Fruit fly (Drosophila melanogaster) whole organism, embryonic: ENCODE data around the gene spn-F.

Source experiments
- ATbp ChIP-seq: fragments of 200-800 bp; sonication (Bioruptor generic); optimal IDR thresholded peaks from 2 replicates; lab custom pipeline; 2017; ENCODE audit warnings: missing biosample characterization, mild to moderate bottlenecking, missing genetic modification characterization, missing genetic modification reagents
- CG11398 ChIP-seq: fragments of 200-800 bp; sonication (Bioruptor generic); optimal IDR thresholded peaks from 2 replicates; lab custom pipeline; 2016; ENCODE audit warnings: missing biosample characterization, missing genetic modification characterization
- CG11723 ChIP-seq: fragments of 200-800 bp; sonication (Bioruptor generic); optimal IDR thresholded peaks from 2 replicates; lab custom pipeline; 2017; ENCODE audit warnings: missing biosample characterization, mild to moderate bottlenecking, missing genetic modification characterization
- CG12155 ChIP-seq: fragments of 200-800 bp; sonication (Bioruptor generic); optimal IDR thresholded peaks from 3 replicates; lab custom pipeline; 2016; ENCODE audit warnings: missing biosample characterization, missing genetic modification characterization
- CG12236 ChIP-seq: fragments of 200-800 bp; sonication (Bioruptor generic); optimal IDR thresholded peaks from 2 replicates; lab custom pipeline; 2016; ENCODE audit warnings: missing biosample characterization, missing genetic modification characterization
- CG15479 ChIP-seq: fragments of 200-800 bp; sonication (Bioruptor generic); optimal IDR thresholded peaks from 3 replicates; lab custom pipeline; 2019; ENCODE audit warnings: missing biosample characterization, mild to moderate bottlenecking, missing genetic modification characterization, moderate library complexity
- CG16813 ChIP-seq: fragments of 200-800 bp; sonication (Bioruptor generic); IDR thresholded peaks from 3 replicates; pipeline ENCODE4 v1.3.6; 2022; ENCODE audit warnings: missing biosample characterization, missing genetic modification characterization; ENCODE audit not compliant: partially characterized antibody
- CG17361 ChIP-seq: fragments of 200-800 bp; sonication (Bioruptor generic); IDR thresholded peaks from 3 replicates; pipeline ENCODE4 v1.3.6; 2022; ENCODE audit warnings: missing biosample characterization, missing genetic modification characterization
- CG17385 ChIP-seq: fragments of 200-800 bp; sonication (Bioruptor generic); optimal IDR thresholded peaks from 3 replicates; lab custom pipeline; 2018; ENCODE audit warnings: missing biosample characterization, mild to moderate bottlenecking, missing genetic modification characterization
- CG18764 ChIP-seq: fragments of 200-800 bp; sonication (Bioruptor generic); optimal IDR thresholded peaks from 3 replicates; lab custom pipeline; 2016; ENCODE audit warnings: missing biosample characterization, missing genetic modification characterization
- CG2875 ChIP-seq: fragments of 200-800 bp; sonication (Bioruptor generic); optimal IDR thresholded peaks from 2 replicates; lab custom pipeline; 2017; ENCODE audit warnings: missing biosample characterization, mild to moderate bottlenecking, missing genetic modification characterization, missing genetic modification reagents
- CG30020 ChIP-seq: fragments of 200-800 bp; optimal IDR thresholded peaks from 2 replicates; lab custom pipeline; 2019; ENCODE audit warnings: missing biosample characterization, mild to moderate bottlenecking, missing genetic modification characterization, moderate library complexity
- CG31388 ChIP-seq: fragments of 200-800 bp; sonication (Bioruptor generic); optimal IDR thresholded peaks from 2 replicates; lab custom pipeline; 2016; ENCODE audit warnings: missing biosample characterization, missing genetic modification characterization
- CG3726 ChIP-seq: fragments of 200-800 bp; sonication (Bioruptor generic); IDR thresholded peaks from 3 replicates; pipeline ENCODE4, ENCODE4 v1.3.6; 2022; ENCODE audit warnings: missing biosample characterization, missing genetic modification characterization
- CG4328 ChIP-seq: fragments of 200-800 bp; sonication (Bioruptor generic); optimal IDR thresholded peaks from 3 replicates; lab custom pipeline; 2017; ENCODE audit warnings: missing biosample characterization, missing genetic modification reagents, missing genetic modification characterization
- CG4424 ChIP-seq: fragments of 200-800 bp; sonication (Bioruptor generic); optimal IDR thresholded peaks from 3 replicates; lab custom pipeline; 2016; ENCODE audit warnings: missing biosample characterization, missing genetic modification characterization
- CG4617 ChIP-seq: fragments of 200-800 bp; sonication (Bioruptor generic); optimal IDR thresholded peaks from 3 replicates; lab custom pipeline; 2016; ENCODE audit warnings: missing biosample characterization, missing genetic modification characterization, borderline replicate concordance
- CG4707 ChIP-seq: fragments of 200-800 bp; sonication (Bioruptor generic); optimal IDR thresholded peaks from 2 replicates; lab custom pipeline; 2018; ENCODE audit warnings: missing biosample characterization, mild to moderate bottlenecking, missing genetic modification characterization, moderate library complexity
- CG4730 ChIP-seq: fragments of 200-800 bp; sonication (Bioruptor generic); IDR thresholded peaks from 2 replicates; pipeline ENCODE4 v1.3.6; 2022; ENCODE audit warnings: missing biosample characterization, missing genetic modification characterization
- CG5953 ChIP-seq: fragments of 200-800 bp; sonication (Bioruptor generic); IDR thresholded peaks from 2 replicates; pipeline ENCODE4 v1.3.6; 2022; ENCODE audit warnings: missing biosample characterization, missing genetic modification characterization
- CG6683 ChIP-seq: fragments of 200-800 bp; sonication (Bioruptor generic); optimal IDR thresholded peaks from 2 replicates; lab custom pipeline; 2017; ENCODE audit warnings: missing biosample characterization, mild to moderate bottlenecking, missing genetic modification characterization, missing genetic modification reagents
- CG8478 ChIP-seq: fragments of >200 bp; optimal IDR thresholded peaks from 2 replicates; lab custom pipeline; 2018
- D ChIP-seq, 2 experiments: fragments of 200-800 bp in 1 of 2; fragments of >200 bp in 1 of 2; sonication (Bioruptor generic) in 1 of 2; optimal IDR thresholded peaks; 2 replicates in 1 of 2; 3 replicates in 1 of 2; lab custom pipeline; 2017; ENCODE audit warnings: mild to moderate bottlenecking in 1 of 2, missing biosample characterization in 1 of 2, missing genetic modification characterization in 1 of 2, missing genetic modification reagents in 1 of 2
- Dfd ChIP-seq, 2 experiments: fragments of >200 bp; optimal IDR thresholded peaks; 2 replicates each; lab custom pipeline; 2017; ENCODE audit warnings: missing biosample characterization in 2 of 2, missing genetic modification characterization in 2 of 2
- Dip3 ChIP-seq: fragments of 200-800 bp; sonication (Bioruptor generic); optimal IDR thresholded peaks from 3 replicates; lab custom pipeline; 2016; ENCODE audit warnings: missing biosample characterization, missing genetic modification characterization
- Dp ChIP-seq: fragments of 200-800 bp; sonication (Bioruptor generic); optimal IDR thresholded peaks from 2 replicates; lab custom pipeline; 2018; ENCODE audit warnings: missing biosample characterization, mild to moderate bottlenecking, missing genetic modification characterization, moderate library complexity
- HLHmδ ChIP-seq: fragments of 200-800 bp; sonication (Bioruptor generic); optimal IDR thresholded peaks from 2 replicates; lab custom pipeline; 2018; ENCODE audit warnings: missing biosample characterization, mild to moderate bottlenecking, missing genetic modification characterization, moderate library complexity
- Lhr ChIP-seq: fragments of 200-800 bp; sonication (Bioruptor generic); optimal IDR thresholded peaks from 3 replicates; lab custom pipeline; 2017; ENCODE audit warnings: mild to moderate bottlenecking, missing biosample characterization, missing genetic modification reagents, missing genetic modification characterization
- Lim3 ChIP-seq: fragments of 200-800 bp; sonication (Bioruptor generic); IDR thresholded peaks from 2 replicates; pipeline ENCODE4 v1.3.6; 2022; ENCODE audit warnings: missing biosample characterization, missing genetic modification characterization
- Mad ChIP-seq: fragments of 200-800 bp; sonication (Bioruptor generic); optimal IDR thresholded peaks from 2 replicates; lab custom pipeline; 2016; ENCODE audit warnings: missing biosample characterization, missing genetic modification characterization
- Nf-YC ChIP-seq: fragments of 200-800 bp; optimal IDR thresholded peaks from 3 replicates; lab custom pipeline; 2019; ENCODE audit warnings: missing biosample characterization, mild to moderate bottlenecking, missing genetic modification characterization, moderate library complexity
- Ptx1 ChIP-seq: fragments of 200-800 bp; sonication (Bioruptor generic); IDR thresholded peaks from 2 replicates; pipeline ENCODE4 v1.3.6; 2022; ENCODE audit warnings: missing biosample characterization, missing genetic modification characterization
- Sry-β ChIP-seq: fragments of 200-800 bp; sonication (Bioruptor generic); optimal IDR thresholded peaks from 2 replicates; lab custom pipeline; 2018; ENCODE audit warnings: missing biosample characterization, mild to moderate bottlenecking, missing genetic modification characterization, moderate library complexity
- Usf ChIP-seq: fragments of 200-800 bp; sonication (Bioruptor generic); optimal IDR thresholded peaks from 2 replicates; lab custom pipeline; 2017; ENCODE audit warnings: missing genotype, missing biosample characterization, missing genetic modification characterization
- bsh ChIP-seq, 2 experiments: fragments of 200-800 bp; sonication (Bioruptor generic); optimal IDR thresholded peaks; 2 replicates each; lab custom pipeline; 2017 to 2018; ENCODE audit warnings: mild to moderate bottlenecking in 2 of 2, missing biosample characterization in 2 of 2, missing genetic modification characterization in 2 of 2, moderate library complexity in 1 of 2
- dan ChIP-seq: fragments of 200-800 bp; sonication (Bioruptor generic); IDR thresholded peaks from 2 replicates; pipeline ENCODE4 v1.3.6; 2022; ENCODE audit warnings: missing biosample characterization, missing genetic modification characterization
- dmrt11E ChIP-seq: fragments of 200-800 bp; sonication (Bioruptor generic); optimal IDR thresholded peaks from 3 replicates; lab custom pipeline; 2018; ENCODE audit warnings: missing biosample characterization, mild to moderate bottlenecking, missing genetic modification characterization, moderate library complexity
- fu2 ChIP-seq: fragments of 200-800 bp; sonication (Bioruptor generic); optimal IDR thresholded peaks from 2 replicates; lab custom pipeline; 2016; ENCODE audit warnings: missing biosample characterization, missing genetic modification characterization
- grn ChIP-seq: fragments of 200-800 bp; sonication (Bioruptor generic); optimal IDR thresholded peaks from 3 replicates; lab custom pipeline; 2017; ENCODE audit warnings: missing biosample characterization, missing genetic modification characterization
- kay ChIP-seq: fragments of 200-800 bp; sonication (Bioruptor generic); optimal IDR thresholded peaks from 2 replicates; lab custom pipeline; 2016; ENCODE audit warnings: missing biosample characterization, missing genetic modification characterization
- ken ChIP-seq: fragments of 200-800 bp; sonication (Bioruptor generic); IDR thresholded peaks from 3 replicates; pipeline ENCODE4 v1.3.6; 2022; ENCODE audit warnings: missing biosample characterization, missing genetic modification characterization
- lilli ChIP-seq: fragments of 200-800 bp; sonication (Bioruptor generic); optimal IDR thresholded peaks from 3 replicates; lab custom pipeline; 2016; ENCODE audit warnings: missing biosample characterization, missing genetic modification characterization
- oc ChIP-seq: fragments of 200-800 bp; sonication (Bioruptor generic); optimal IDR thresholded peaks from 2 replicates; lab custom pipeline; 2018; ENCODE audit warnings: missing biosample characterization, mild to moderate bottlenecking, missing genetic modification characterization, moderate library complexity
- pum ChIP-seq: fragments of 200-800 bp; sonication (Bioruptor generic); optimal IDR thresholded peaks from 2 replicates; lab custom pipeline; 2016; ENCODE audit warnings: missing biosample characterization, missing genetic modification characterization
- shn ChIP-seq: fragments of 200-800 bp; sonication (Bioruptor generic); optimal IDR thresholded peaks from 3 replicates; lab custom pipeline; 2016; ENCODE audit warnings: missing biosample characterization, missing genetic modification characterization
- ssp ChIP-seq: fragments of 200-800 bp; sonication (Bioruptor generic); IDR thresholded peaks from 2 replicates; pipeline ENCODE4 v1.3.6; 2022; ENCODE audit warnings: missing biosample characterization, missing genetic modification characterization
- sug ChIP-seq: fragments of 200-800 bp; optimal IDR thresholded peaks from 2 replicates; lab custom pipeline; 2019; ENCODE audit warnings: missing biosample characterization, mild to moderate bottlenecking, missing genetic modification characterization, moderate library complexity
- wek ChIP-seq: fragments of 200-800 bp; sonication (Bioruptor generic); optimal IDR thresholded peaks from 3 replicates; lab custom pipeline; 2018; ENCODE audit warnings: missing biosample characterization, mild to moderate bottlenecking, missing genetic modification characterization, moderate library complexity
- z ChIP-seq: fragments of 200-800 bp; sonication (Bioruptor generic); IDR thresholded peaks from 3 replicates; pipeline ENCODE4 v1.3.6; 2022; ENCODE audit warnings: missing biosample characterization, missing genetic modification characterization

Gene spn-F

DNA sequence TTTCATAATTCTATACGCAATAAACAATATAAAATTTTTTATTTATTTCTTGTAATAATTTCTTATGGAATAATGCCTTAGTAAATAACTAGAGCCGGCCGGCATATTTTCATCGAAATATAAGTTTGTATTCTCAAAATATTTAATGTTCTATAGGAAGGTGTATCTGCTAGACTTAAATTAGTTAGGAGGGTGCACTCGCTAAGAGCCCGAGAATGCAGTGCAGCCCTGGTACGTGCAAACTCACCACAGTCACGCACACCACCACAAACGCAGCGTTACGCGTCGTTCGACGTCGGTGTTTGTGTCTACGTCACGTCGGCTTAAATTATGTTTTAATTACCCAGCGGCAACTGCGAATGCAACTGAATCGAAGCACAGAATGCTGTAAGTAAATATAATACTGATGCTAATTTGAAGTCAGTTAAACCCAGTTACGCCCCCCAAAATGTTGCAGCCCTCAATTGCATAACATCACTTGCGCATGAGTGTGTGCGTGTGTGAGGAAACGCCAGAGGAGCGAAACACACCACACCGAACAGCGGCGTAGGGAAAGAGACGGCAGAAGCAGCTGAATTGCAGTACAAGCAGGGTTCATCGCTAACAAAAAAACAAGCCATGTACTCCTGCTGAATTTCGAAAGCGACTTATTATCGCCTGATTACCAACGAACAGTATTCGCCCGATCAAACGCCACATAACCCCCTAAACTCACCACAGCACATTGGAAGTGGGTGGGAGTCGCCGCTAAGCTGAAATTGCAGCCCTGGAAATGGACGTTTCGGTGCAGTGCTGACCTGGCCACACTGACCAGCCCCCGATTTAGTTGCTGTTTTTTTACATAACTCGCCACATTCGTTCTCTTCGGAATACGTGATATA, 34.2 kb upstream of the spn-F start, which contains the start of gene CG12054 (continued):
- TF ChIP-seq Dp (GFP tag; lab: Kevin White, UChicago) (peak; percentile 1), CG6683 (GFP tag; lab: Kevin White, UChicago) (no peak), CG5953 (GFP tag; lab: Robert Waterston, UW) (no peak), CG11398 (no peak), CG12155 (peak; percentile 48), CG4707 (GFP tag; lab: Kevin White, UChicago) (no peak), CG4328 (GFP tag; lab: Kevin White, UChicago) (no peak), CG11723 (GFP tag; lab: Kevin White, UChicago) (no peak), fu2 (GFP tag; lab: Kevin White, UChicago) (peak; percentile 45), CG16813 (no peak), Lhr (GFP tag; lab: Kevin White, UChicago) (peak; percentile 71), kay (GFP tag; lab: Kevin White, UChicago) (no peak), CG18764 (GFP tag; lab: Kevin White, UChicago) (no peak), CG17361 (GFP tag; lab: Robert Waterston, UW) (no peak), CG12236 (GFP tag; lab: Kevin White, UChicago) (no peak), CG17385 (GFP tag; lab: Kevin White, UChicago) (no peak), CG3726 (GFP tag; lab: Robert Waterston, UW) (no peak), pum (GFP tag; lab: Kevin White, UChicago) (no peak), CG2875 (no peak), Usf (GFP tag; lab: Kevin White, UChicago) (no peak), Dfd (GFP tag; optimal IDR thresholded peaks at IDR 0.05; lab: Kevin White, UChicago) (no peak), CG30020 (no peak), z (no peak), CG15479 (peak; percentile 93), Nf-YC (tag; lab: Kevin White, UChicago) (no peak), CG8478 (lab: Kevin White, UChicago) (peak; percentile 90), Mad (GFP tag; lab: Kevin White, UChicago) (peak; percentile 17), ken (GFP tag; lab: Robert Waterston, UW) (no peak), CG4617 (GFP tag; lab: Kevin White, UChicago) (peak; percentile 47), dmrt11E (tag; lab: Kevin White, UChicago) (no peak), wek (GFP tag; lab: Kevin White, UChicago) (no peak), D (optimal IDR thresholded peaks at IDR 0.05; lab: Kevin White, UChicago) (no peak), D (GFP tag; optimal IDR thresholded peaks at IDR 0.05; lab: Kevin White, UChicago) (no peak), CG31388 (GFP tag; lab: Kevin White, UChicago) (no peak), lilli (GFP tag; lab: Kevin White, UChicago) (peak; percentile 9), Ptx1 (GFP tag; lab: Robert Waterston, UW) (no peak), Sry-β (GFP tag; lab: Kevin White, UChicago) (no peak), grn (GFP tag; lab: Kevin White, UChicago) (no peak), ssp (no peak), CG4424 (GFP tag; lab: Kevin White, UChicago) (no peak), oc (tag; lab: Kevin White, UChicago) (no peak), CG4730 (GFP tag; lab: Robert Waterston, UW) (no peak), sug (tag; lab: Kevin White, UChicago) (no peak), HLHmδ (no peak), Lim3 (no peak), shn (GFP tag; lab: Kevin White, UChicago) (no peak), bsh (GFP tag; optimal IDR thresholded peaks at IDR 0.05; lab: Kevin White, UChicago) (no peak), dan (GFP tag; lab: Robert Waterston, UW) (no peak), ATbp (GFP tag; lab: Kevin White, UChicago) (no peak), Dip3 (no peak)
